Worm (Caenorhabditis elegans) whole organism, young adult: ENCODE measurements around the gene asp-14.

Experiments used
- B0336.3 ChIP-seq: fragments of 200-800 bp; sonication (Bioruptor generic); IDR thresholded peaks from 2 replicates; pipeline ENCODE4 v1.3.6; 2022; ENCODE audit warnings: missing genetic modification characterization, missing compliant biosample characterization
- F33H1.4 ChIP-seq: fragments of 200-800 bp; sonication (Bioruptor generic); IDR thresholded peaks from 2 replicates; pipeline ENCODE4 v1.3.6; 2022; ENCODE audit warnings: missing genetic modification reagents, missing genetic modification characterization, missing compliant biosample characterization
- F49E8.2 ChIP-seq: sonication (generic microtip); optimal IDR thresholded peaks from 3 replicates; lab custom pipeline; 2017; ENCODE audit warnings: missing genetic modification characterization, mild to moderate bottlenecking, missing compliant biosample characterization, antibody characterized with exemption, moderate library complexity; ENCODE audit not compliant: insufficient read depth
- ama-1 ChIP-seq, 3 experiments: fragments of 150-350 bp in 1 of 3; sonication (generic microtip) in 2 of 3; optimal IDR thresholded peaks; 2 replicates each; lab custom pipeline; 2014 to 2018; ENCODE audit warnings: missing biosample characterization in 2 of 3, missing genetic modification characterization in 2 of 3, missing genetic modification reagents in 2 of 3
- atf-7 ChIP-seq: sonication (generic microtip); optimal IDR thresholded peaks from 2 replicates; lab custom pipeline; 2017; ENCODE audit warnings: mild to moderate bottlenecking, missing genetic modification characterization, missing compliant biosample characterization
- ceh-40 ChIP-seq: fragments of 200-800 bp; sonication (Bioruptor generic); IDR thresholded peaks from 2 replicates; pipeline ENCODE4 v1.3.6; 2022; ENCODE audit warnings: missing genetic modification characterization, missing compliant biosample characterization
- pha-4 ChIP-seq: fragments of 150-350 bp; sonication (generic microtip); optimal IDR thresholded peaks from 2 replicates; lab custom pipeline; 2014; ENCODE audit warnings: missing biosample characterization, missing genetic modification reagents, missing genetic modification characterization
- sea-2 ChIP-seq: fragments of 200-800 bp; sonication (Bioruptor generic); IDR thresholded peaks from 2 replicates; pipeline ENCODE4 v1.3.6; 2022; ENCODE audit warnings: missing genetic modification characterization, missing compliant biosample characterization
- sptf-2 ChIP-seq: fragments of 200-800 bp; sonication (Bioruptor generic); optimal IDR thresholded peaks from 2 replicates; lab custom pipeline; 2018; ENCODE audit warnings: mild to moderate bottlenecking, missing genetic modification characterization, missing compliant biosample characterization
- ztf-28 ChIP-seq: fragments of 200-800 bp; sonication (Bioruptor generic); IDR thresholded peaks from 2 replicates; pipeline ENCODE4 v1.3.6; 2022; ENCODE audit warnings: missing genetic modification reagents, missing genetic modification characterization, missing compliant biosample characterization

ce11 chrX:6437545-6437944, 8.9 kb downstream of the asp-14 start, which contains the start of gene K10C2.8:
- TF ChIP-seq F33H1.4 (GFP tag; lab: Robert Waterston, UW) (no peak), sea-2 (no peak), ceh-40 (no peak), sptf-2 (no peak), B0336.3 (GFP tag; lab: Robert Waterston, UW) (no peak), atf-7 (tag; lab: Kevin White, UChicago) (no peak), ztf-28 (GFP tag; lab: Robert Waterston, UW) (no peak), F49E8.2 (tag; lab: Kevin White, UChicago) (no peak), ama-1 (optimal IDR thresholded peaks at IDR 0.05; lab: Kevin White, UChicago) (no peak), ama-1 (GFP tag; optimal IDR thresholded peaks at IDR 0.05; lab: Kevin White, UChicago) (no peak), pha-4 (no peak)
